Fruit fly (Drosophila melanogaster) whole organism, pupa: ENCODE data around the gene CG9316.

Experiments
- CG12605 ChIP-seq: fragments of 200-800 bp; sonication (Bioruptor generic); IDR thresholded peaks from 2 replicates; pipeline ENCODE4 v1.3.6; 2022; ENCODE audit warnings: missing biosample characterization, missing genetic modification characterization
- CG14655 ChIP-seq: fragments of 200-800 bp; sonication (Bioruptor generic); optimal IDR thresholded peaks from 3 replicates; lab custom pipeline; 2017; ENCODE audit warnings: mild to moderate bottlenecking, missing biosample characterization, missing genetic modification reagents, missing genetic modification characterization
- CG15710 ChIP-seq: fragments of 200-800 bp; sonication (Bioruptor generic); optimal IDR thresholded peaks from 2 replicates; lab custom pipeline; 2018; ENCODE audit warnings: missing biosample characterization, mild to moderate bottlenecking, missing genetic modification characterization, moderate library complexity
- CG17806 ChIP-seq: fragments of 200-800 bp; sonication (Bioruptor generic); optimal IDR thresholded peaks from 2 replicates; lab custom pipeline; 2018; ENCODE audit warnings: missing biosample characterization, mild to moderate bottlenecking, missing genetic modification characterization, moderate library complexity
- CG34367 ChIP-seq: fragments of 200-800 bp; sonication (Bioruptor generic); optimal IDR thresholded peaks from 2 replicates; lab custom pipeline; 2018; ENCODE audit warnings: missing biosample characterization, mild to moderate bottlenecking, missing genetic modification characterization
- CG4496 ChIP-seq: fragments of 200-800 bp; sonication (Bioruptor generic); IDR thresholded peaks from 3 replicates; pipeline ENCODE4 v1.3.6; 2022; ENCODE audit warnings: missing biosample characterization, missing genetic modification characterization
- CG8159 ChIP-seq: fragments of 200-800 bp; sonication (Bioruptor generic); optimal IDR thresholded peaks from 3 replicates; lab custom pipeline; 2018; ENCODE audit warnings: missing biosample characterization, mild to moderate bottlenecking, missing genetic modification characterization, moderate library complexity
- D1 ChIP-seq: fragments of 200-800 bp; sonication (Bioruptor generic); optimal IDR thresholded peaks from 2 replicates; lab custom pipeline; 2018; ENCODE audit warnings: missing biosample characterization, mild to moderate bottlenecking, missing genetic modification characterization, moderate library complexity
- EcR ChIP-seq: fragments of 200-800 bp; sonication (Bioruptor generic); optimal IDR thresholded peaks from 3 replicates; lab custom pipeline; 2019; ENCODE audit warnings: missing biosample characterization, missing genetic modification characterization, mild to moderate bottlenecking, moderate library complexity, missing genetic modification reagents
- Ets98B ChIP-seq: fragments of 200-800 bp; sonication (Bioruptor generic); IDR thresholded peaks from 2 replicates; pipeline ENCODE4 v1.3.6; 2022; ENCODE audit warnings: missing biosample characterization, missing genetic modification characterization
- Snoo ChIP-seq: fragments of 200-800 bp; sonication (Bioruptor generic); optimal IDR thresholded peaks from 3 replicates; lab custom pipeline; 2017; ENCODE audit warnings: missing biosample characterization, mild to moderate bottlenecking, missing genetic modification characterization, inconsistent platforms
- fd96Ca ChIP-seq: fragments of 200-800 bp; sonication (Bioruptor generic); IDR thresholded peaks from 3 replicates; pipeline ENCODE4 v1.3.6; 2022; ENCODE audit warnings: missing biosample characterization, missing genetic modification characterization

dm6 chr2L:20690055-20690454 is 36.3 kb downstream of the CG9316 start:
- TF ChIP-seq Ets98B (GFP tag; lab: Robert Waterston, UW): no peak
- no peak for TF ChIP-seq Snoo (tag; lab: Kevin White, UChicago)
- no peak for TF ChIP-seq EcR (GFP tag; lab: Kevin White, UChicago)
- TF ChIP-seq CG15710 (tag; lab: Kevin White, UChicago): no peak
- no peak for TF ChIP-seq CG8159 (tag; lab: Kevin White, UChicago)
- TF ChIP-seq fd96Ca: no peak
- TF ChIP-seq CG17806 (tag; lab: Kevin White, UChicago): no peak
- no peak for TF ChIP-seq CG12605 (GFP tag; lab: Robert Waterston, UW)
- 0 out of 3 replicates have a peak, but pooled peaks have one; percentile 18 for TF ChIP-seq CG4496 (GFP tag; lab: Robert Waterston, UW)
- TF ChIP-seq CG34367 (tag; lab: Kevin White, UChicago): no peak
- TF ChIP-seq CG14655 (GFP tag; lab: Kevin White, UChicago): no peak
- TF ChIP-seq D1 (tag; lab: Kevin White, UChicago): no peak
